Worm (Caenorhabditis elegans) whole organism, L4/young adult: ENCODE results near the gene pfd-1.

Experiments
- W03F9.2 ChIP-seq: fragments of 150-350 bp; optimal IDR thresholded peaks from 2 replicates; lab custom pipeline; 2014; ENCODE audit warnings: missing biosample characterization, missing genetic modification characterization
- dao-5 ChIP-seq: sonication (generic microtip); optimal IDR thresholded peaks from 2 replicates; lab custom pipeline; 2016; ENCODE audit warnings: missing genotype, missing genetic modification characterization, moderate library complexity, missing compliant biosample characterization
- him-1 ChIP-seq: sonication (generic microtip); optimal IDR thresholded peaks from 2 replicates; lab custom pipeline; 2016; ENCODE audit warnings: missing genotype, missing genetic modification reagents, missing genetic modification characterization, missing compliant biosample characterization

DNA sequence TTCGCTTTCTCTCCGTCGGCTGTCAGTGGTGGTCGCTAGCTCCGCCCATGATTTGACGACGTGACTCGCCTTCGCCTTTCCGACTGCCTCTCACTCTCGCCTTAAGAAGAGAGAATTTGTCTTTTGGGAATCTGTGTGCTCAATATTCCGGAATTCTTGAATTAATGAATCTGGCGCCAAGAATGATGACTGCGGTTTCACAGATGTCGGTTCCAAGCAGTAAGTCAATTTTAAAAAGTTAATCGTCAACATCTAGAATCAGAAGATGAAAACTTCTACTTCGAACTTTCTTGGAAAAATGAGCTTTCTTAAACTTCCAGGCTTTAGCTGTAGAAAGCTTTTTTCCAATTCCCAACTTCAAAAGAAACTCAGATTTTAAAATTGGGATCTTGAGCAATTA lies 19.7 kb downstream of the pfd-1 start, which contains the start of gene nhr-67:
- TF ChIP-seq him-1 (no peak), W03F9.2 (tag; lab: Kevin White, UChicago) (no peak), dao-5 (tag; lab: Kevin White, UChicago) (no peak)
